Worm (Caenorhabditis elegans) whole organism, L4 larva: ENCODE data around the gene F59E11.7.

ENCODE experiments used
- F44E2.7 ChIP-seq: fragments of 200-800 bp; sonication (Bioruptor generic); IDR thresholded peaks from 2 replicates; pipeline ENCODE4 v2.1.2; 2022; ENCODE audit warnings: missing genetic modification characterization, missing compliant biosample characterization
- T20F7.1 ChIP-seq: fragments of 200-800 bp; sonication (Bioruptor generic); optimal IDR thresholded peaks from 2 replicates; lab custom pipeline; 2018; ENCODE audit warnings: mild to moderate bottlenecking, missing genetic modification characterization, missing compliant biosample characterization
- Y105C5A.15 ChIP-seq: fragments of 200-800 bp; sonication (Bioruptor generic); IDR thresholded peaks from 2 replicates; pipeline ENCODE4 v1.3.6; 2022; ENCODE audit warnings: missing genetic modification characterization, missing compliant biosample characterization
- aha-1 ChIP-seq: fragments of 150-350 bp; peaks from one replicate; lab custom pipeline; 2014; ENCODE audit warnings: missing biosample characterization, missing genetic modification characterization
- aly-2 ChIP-seq: sonication (generic microtip); optimal IDR thresholded peaks from 2 replicates; lab custom pipeline; 2018; ENCODE audit warnings: missing biosample characterization, missing genetic modification characterization
- ceh-62 ChIP-seq: sonication (generic microtip); optimal IDR thresholded peaks from 2 replicates; lab custom pipeline; 2017; ENCODE audit warnings: missing biosample characterization, missing genetic modification characterization
- ceh-82 ChIP-seq: sonication (generic microtip); optimal IDR thresholded peaks from 2 replicates; lab custom pipeline; 2017; ENCODE audit warnings: missing biosample characterization, missing genetic modification characterization
- cey-2 ChIP-seq: sonication (generic microtip); optimal IDR thresholded peaks from 3 replicates; lab custom pipeline; 2017; ENCODE audit warnings: missing genetic modification characterization, mild to moderate bottlenecking, missing compliant biosample characterization, antibody characterized with exemption, borderline replicate concordance; ENCODE audit not compliant: insufficient read depth
- daf-12 ChIP-seq: fragments of 150-350 bp; optimal IDR thresholded peaks from 2 replicates; lab custom pipeline; 2014; ENCODE audit warnings: missing biosample characterization, missing genetic modification reagents, missing genetic modification characterization
- daf-16 ChIP-seq, 3 experiments: sonication (generic microtip); optimal IDR thresholded peaks; 2 replicates each; lab custom pipeline; 2016 to 2017; ENCODE audit warnings: missing genetic modification characterization in 3 of 3, missing genetic modification reagents in 3 of 3, mild to moderate bottlenecking in 2 of 3, missing compliant biosample characterization in 2 of 3, missing biosample characterization in 1 of 3, moderate library complexity in 1 of 3
- daf-19 ChIP-seq: fragments of 200-800 bp; sonication (Bioruptor generic); conservative IDR thresholded peaks from 2 replicates; pipeline ENCODE4 v1.3.6; 2022; ENCODE audit warnings: missing genetic modification characterization, missing compliant biosample characterization
- dmd-6 ChIP-seq: fragments of 200-800 bp; sonication (Bioruptor generic); IDR thresholded peaks from 2 replicates; pipeline ENCODE4 v1.3.6; 2022; ENCODE audit warnings: missing genetic modification reagents, missing genetic modification characterization, missing compliant biosample characterization
- dmd-9 ChIP-seq: fragments of 200-800 bp; sonication (Bioruptor generic); IDR thresholded peaks from 2 replicates; pipeline ENCODE4 v1.3.6; 2022; ENCODE audit warnings: missing genetic modification reagents, missing genetic modification characterization, missing compliant biosample characterization
- duxl-1 ChIP-seq: sonication (generic microtip); optimal IDR thresholded peaks from 2 replicates; lab custom pipeline; 2016; ENCODE audit warnings: mild to moderate bottlenecking, missing genetic modification characterization, moderate library complexity, missing compliant biosample characterization; ENCODE audit not compliant: poor library complexity
- dve-1 ChIP-seq: sonication (generic microtip); optimal IDR thresholded peaks from 2 replicates; lab custom pipeline; 2017; ENCODE audit warnings: antibody characterized with exemption, mild to moderate bottlenecking, missing genetic modification characterization, missing compliant biosample characterization; ENCODE audit not compliant: insufficient read depth
- egl-43 ChIP-seq: fragments of 200-800 bp; sonication (Bioruptor generic); IDR thresholded peaks from 2 replicates; pipeline ENCODE4 v1.3.6; 2022; ENCODE audit warnings: missing genetic modification reagents, missing genetic modification characterization, missing compliant biosample characterization
- hif-1 ChIP-seq, 2 experiments: sonication (generic microtip); optimal IDR thresholded peaks; 2 replicates each; lab custom pipeline; 2016 to 2017; ENCODE audit warnings: missing compliant biosample characterization in 2 of 2, missing genetic modification characterization in 2 of 2, missing genetic modification reagents in 2 of 2, missing genotype in 2 of 2, mild to moderate bottlenecking in 1 of 2
- hlh-11 ChIP-seq: fragments of 200-800 bp; sonication (Bioruptor generic); optimal IDR thresholded peaks from 2 replicates; lab custom pipeline; 2018; ENCODE audit warnings: mild to moderate bottlenecking, missing genetic modification characterization, missing compliant biosample characterization
- hlh-30 ChIP-seq: sonication (generic microtip); optimal IDR thresholded peaks from 2 replicates; lab custom pipeline; 2017; ENCODE audit warnings: antibody characterized with exemption, mild to moderate bottlenecking, missing genetic modification characterization, missing compliant biosample characterization; ENCODE audit not compliant: insufficient read depth
- hmg-1.1 ChIP-seq: fragments of 200-800 bp; sonication (Bioruptor generic); IDR thresholded peaks from 2 replicates; pipeline ENCODE4 v1.3.6; 2022; ENCODE audit warnings: missing genetic modification reagents, missing genetic modification characterization, missing compliant biosample characterization
- lim-7 ChIP-seq: fragments of 200-800 bp; sonication (Bioruptor generic); IDR thresholded peaks from 2 replicates; pipeline ENCODE4 v1.3.6; 2022; ENCODE audit warnings: missing genetic modification characterization, missing compliant biosample characterization
- lin-13 ChIP-seq: fragments of 150-350 bp; optimal IDR thresholded peaks from 2 replicates; lab custom pipeline; 2014; ENCODE audit warnings: missing biosample characterization, missing genetic modification reagents, missing genetic modification characterization
- lin-29 ChIP-seq: fragments of 200-800 bp; sonication (Bioruptor generic); IDR thresholded peaks from 2 replicates; pipeline ENCODE4 v1.3.6; 2022; ENCODE audit warnings: missing genetic modification reagents, missing genetic modification characterization, missing compliant biosample characterization
- lin-38 ChIP-seq: fragments of 200-800 bp; sonication (Bioruptor generic); IDR thresholded peaks from 2 replicates; pipeline ENCODE4 v1.3.6; 2022; ENCODE audit warnings: missing genetic modification reagents, missing genetic modification characterization, missing compliant biosample characterization
- lir-3 ChIP-seq: sonication (generic microtip); optimal IDR thresholded peaks from 2 replicates; lab custom pipeline; 2016; ENCODE audit warnings: mild to moderate bottlenecking, missing genetic modification characterization, missing compliant biosample characterization
- lsy-2 ChIP-seq, 2 experiments: fragments of 150-350 bp in 1 of 2; sonication (generic microtip) in 1 of 2; optimal IDR thresholded peaks; 2 replicates each; lab custom pipeline; 2014 to 2017; ENCODE audit warnings: missing biosample characterization in 2 of 2, missing genetic modification characterization in 2 of 2
- madf-5 ChIP-seq, 2 experiments: fragments of 200-800 bp; sonication (Bioruptor generic); IDR thresholded peaks; 2 replicates each; pipeline ENCODE4 v1.3.6; 2022; ENCODE audit warnings: missing compliant biosample characterization in 2 of 2, missing genetic modification characterization in 2 of 2
- mep-1 ChIP-seq: fragments of 150-350 bp; sonication (generic microtip); optimal IDR thresholded peaks from 3 replicates; lab custom pipeline; 2014; ENCODE audit warnings: missing biosample characterization, missing genetic modification characterization
- mxl-2 ChIP-seq: fragments of 200-800 bp; sonication (Bioruptor generic); conservative IDR thresholded peaks from 2 replicates; pipeline ENCODE4 v1.3.6; 2022; ENCODE audit warnings: missing genetic modification reagents, missing genetic modification characterization, missing compliant biosample characterization
- mxl-3 ChIP-seq: fragments of 200-800 bp; sonication (Bioruptor generic); optimal IDR thresholded peaks from 2 replicates; lab custom pipeline; 2018; ENCODE audit warnings: mild to moderate bottlenecking, missing genetic modification characterization, missing compliant biosample characterization
- nhr-28 ChIP-seq: fragments of 150-350 bp; optimal IDR thresholded peaks from 2 replicates; lab custom pipeline; 2014; ENCODE audit warnings: missing biosample characterization, missing genetic modification characterization
- nhr-41 ChIP-seq: fragments of 200-800 bp; sonication (Bioruptor generic); IDR thresholded peaks from 2 replicates; pipeline ENCODE4 v1.3.6; 2022; ENCODE audit warnings: missing genetic modification reagents, missing genetic modification characterization, missing compliant biosample characterization
- nhr-42 ChIP-seq: fragments of 200-800 bp; sonication (Bioruptor generic); IDR thresholded peaks from 2 replicates; pipeline ENCODE4 v1.3.6; 2022; ENCODE audit warnings: missing genetic modification characterization, missing compliant biosample characterization
- nhr-48 ChIP-seq: sonication (generic microtip); optimal IDR thresholded peaks from 2 replicates; lab custom pipeline; 2016; ENCODE audit warnings: mild to moderate bottlenecking, missing genetic modification characterization, missing compliant biosample characterization
- pha-4 ChIP-seq, 2 experiments: fragments of 150-350 bp in 1 of 2; fragments of 200-800 bp in 1 of 2; sonication (Bioruptor generic) in 1 of 2; IDR thresholded peaks in 1 of 2; optimal IDR thresholded peaks in 1 of 2; 2 replicates each; pipeline versions ENCODE4 v1.3.6 to Lab custom; 2014 to 2022; ENCODE audit warnings: missing genetic modification characterization in 2 of 2, missing genetic modification reagents in 2 of 2, missing biosample characterization in 1 of 2, missing compliant biosample characterization in 1 of 2
- php-3 ChIP-seq: fragments of 200-800 bp; sonication (Bioruptor generic); IDR thresholded peaks from 2 replicates; pipeline ENCODE4 v1.3.6; 2022; ENCODE audit warnings: missing genetic modification reagents, missing genetic modification characterization, missing compliant biosample characterization
- pqm-1 ChIP-seq: sonication (generic microtip); optimal IDR thresholded peaks from 2 replicates; lab custom pipeline; 2017; ENCODE audit warnings: missing biosample characterization, missing genetic modification characterization
- skn-1 ChIP-seq: fragments of 150-350 bp; optimal IDR thresholded peaks from 2 replicates; lab custom pipeline; 2014; ENCODE audit warnings: missing biosample characterization, missing genetic modification characterization
- snpc-1.2 ChIP-seq: fragments of 200-800 bp; sonication (Bioruptor generic); IDR thresholded peaks from 2 replicates; pipeline ENCODE4 v1.3.6; 2022; ENCODE audit warnings: missing genetic modification reagents, missing genetic modification characterization, missing compliant biosample characterization
- unc-130 ChIP-seq: sonication (generic microtip); optimal IDR thresholded peaks from 2 replicates; lab custom pipeline; 2016; ENCODE audit warnings: missing genetic modification reagents, missing genetic modification characterization, missing compliant biosample characterization
- unc-62 ChIP-seq, 3 experiments: fragments of 150-350 bp in 1 of 3; sonication (generic microtip); optimal IDR thresholded peaks in 2 of 3; peaks in 1 of 3; 1 replicate in 1 of 3; 2 replicates in 2 of 3; lab custom pipeline; 2014 to 2017; ENCODE audit warnings: missing biosample characterization in 3 of 3, missing genetic modification characterization in 3 of 3, missing genetic modification reagents in 3 of 3, missing genotype in 1 of 3
- vab-7 ChIP-seq: fragments of 200-800 bp; sonication (Bioruptor generic); IDR thresholded peaks from 2 replicates; pipeline ENCODE4 v1.3.6; 2022; ENCODE audit warnings: missing genetic modification reagents, missing genetic modification characterization, missing compliant biosample characterization
- zag-1 ChIP-seq: fragments of 150-350 bp; optimal IDR thresholded peaks from 2 replicates; lab custom pipeline; 2014; ENCODE audit warnings: missing biosample characterization, missing genetic modification characterization
- zip-2 ChIP-seq: fragments of 150-350 bp; optimal IDR thresholded peaks from 2 replicates; lab custom pipeline; 2014; ENCODE audit warnings: missing biosample characterization, missing genetic modification characterization
- ztf-7 ChIP-seq: fragments of 150-350 bp; optimal IDR thresholded peaks from 2 replicates; lab custom pipeline; 2014; ENCODE audit warnings: missing biosample characterization, missing genetic modification characterization

The F59E11.7 gene

ce11 chrV:8946142-8946541, 43.9 kb upstream of the F59E11.7 start:
- no peak for TF ChIP-seq mep-1 (tag; lab: Kevin White, UChicago)
- no peak for TF ChIP-seq dmd-9
- TF ChIP-seq aly-2 = no peak
- no peak for TF ChIP-seq daf-12 (tag; lab: Kevin White, UChicago)
- peak; percentile 9 for TF ChIP-seq hlh-11 (tag; lab: Kevin White, UChicago)
- peak; percentile 13 for TF ChIP-seq mxl-3
- TF ChIP-seq mxl-2 (GFP tag; lab: Robert Waterston, UW) = no peak
- peak in 1 of 2 experiments; percentile 92 for TF ChIP-seq unc-62 (GFP tag; optimal IDR thresholded peaks at IDR 0.05 in 1 of 2; lab: Kevin White, UChicago)
- TF ChIP-seq unc-62 (tag; optimal IDR thresholded peaks at IDR 0.05; lab: Kevin White, UChicago) = no peak
- TF ChIP-seq hif-1 (tag; optimal IDR thresholded peaks at IDR 0.05; lab: Kevin White, UChicago) = no peak
- no peak for TF ChIP-seq Y105C5A.15 (GFP tag; lab: Robert Waterston, UW)
- TF ChIP-seq nhr-42 = no peak
- TF ChIP-seq T20F7.1 (GFP tag; lab: Kevin White, UChicago) = no peak
- TF ChIP-seq duxl-1 (tag; lab: Kevin White, UChicago) = no peak
- TF ChIP-seq zip-2 (tag; lab: Kevin White, UChicago) = no peak
- no peak for TF ChIP-seq aha-1
- TF ChIP-seq unc-130 (GFP tag; lab: Kevin White, UChicago) = no peak
- TF ChIP-seq lin-38 = no peak
- no peak for TF ChIP-seq lin-13 (GFP tag; lab: Kevin White, UChicago)
- TF ChIP-seq snpc-1.2 (GFP tag; lab: Robert Waterston, UW) = no peak
- TF ChIP-seq nhr-48 (tag; lab: Kevin White, UChicago) = no peak
- TF ChIP-seq skn-1 = no peak
- no peak for TF ChIP-seq madf-5 (GFP tag; IDR thresholded peaks at IDR 0.05; lab: Robert Waterston, UW)
- TF ChIP-seq daf-19 (GFP tag; lab: Robert Waterston, UW) = no peak
- no peak for TF ChIP-seq egl-43 (GFP tag; lab: Robert Waterston, UW)
- TF ChIP-seq lir-3 (tag; lab: Kevin White, UChicago) = no peak
- TF ChIP-seq, all 104 proteins: peak for 3

ce11 chrV:8947499-8947898, 42.5 kb upstream of the F59E11.7 start, which contains the start of gene gck-1:
TSS of gene gck-1 (plus strand) at chrV:8947799.
- no peak for TF ChIP-seq mxl-2 (GFP tag; lab: Robert Waterston, UW)
- TF ChIP-seq unc-62 (GFP tag; optimal IDR thresholded peaks at IDR 0.05 in 1 of 2; lab: Kevin White, UChicago) = no peak
- no peak for TF ChIP-seq unc-62 (tag; optimal IDR thresholded peaks at IDR 0.05; lab: Kevin White, UChicago)
- no peak for TF ChIP-seq pha-4 (GFP tag; IDR thresholded peaks at IDR 0.05; lab: Robert Waterston, UW)
- no peak for TF ChIP-seq pha-4 (tag; optimal IDR thresholded peaks at IDR 0.05; lab: Kevin White, UChicago)

- TF ChIP-seq hmg-1.1 (GFP tag; lab: Robert Waterston, UW) = no peak
- TF ChIP-seq pqm-1 = peak; percentile 35
- TF ChIP-seq dmd-6 = 0 out of 2 replicates have a peak, but pooled peaks have one; percentile 15
- no peak for TF ChIP-seq F44E2.7 (GFP tag; lab: Robert Waterston, UW)
- peak; percentile 59 for TF ChIP-seq php-3 (GFP tag; lab: Robert Waterston, UW)
- no peak for TF ChIP-seq hlh-11 (tag; lab: Kevin White, UChicago)
- TF ChIP-seq zag-1 (tag; lab: Kevin White, UChicago) = no peak
- TF ChIP-seq nhr-28 (tag; lab: Kevin White, UChicago) = peak; percentile 17
- peak; percentile 14 for TF ChIP-seq hlh-30 (tag; lab: Kevin White, UChicago)
- TF ChIP-seq, all 104 proteins: peak for 5
These were observed 41.7 kb upstream of the F59E11.7 start for ce11 chrV:8948365-8948764.

- TF ChIP-seq lin-29 (GFP tag; lab: Robert Waterston, UW) = no peak
- peak; percentile 72 for TF ChIP-seq dve-1 (tag; lab: Kevin White, UChicago)
- no peak for TF ChIP-seq ceh-82 (tag; lab: Kevin White, UChicago)
- no peak for TF ChIP-seq lim-7 (GFP tag; lab: Robert Waterston, UW)
- no peak for TF ChIP-seq lsy-2 (tag; optimal IDR thresholded peaks at IDR 0.05; lab: Kevin White, UChicago)
- no peak for TF ChIP-seq nhr-41 (GFP tag; lab: Robert Waterston, UW)
- no peak for TF ChIP-seq ztf-7
- TF ChIP-seq daf-16 (GFP tag; optimal IDR thresholded peaks at IDR 0.05; lab: Kevin White, UChicago) = no peak
- peak; percentile 68 for TF ChIP-seq daf-16 (tag; optimal IDR thresholded peaks at IDR 0.05; lab: Kevin White, UChicago)
- TF ChIP-seq cey-2 (tag; lab: Kevin White, UChicago) = no peak
- no peak for TF ChIP-seq ceh-62 (tag; lab: Kevin White, UChicago)
- TF ChIP-seq madf-5 (GFP tag; IDR thresholded peaks at IDR 0.05; lab: Robert Waterston, UW) = no peak
- peak; percentile 75 for TF ChIP-seq php-3 (GFP tag; lab: Robert Waterston, UW)
- TF ChIP-seq vab-7 (GFP tag; lab: Robert Waterston, UW) = no peak
These were observed 41.0 kb upstream of the F59E11.7 start for ce11 chrV:8948996-8949395.
